Fruit fly (Drosophila melanogaster): ENCODE results near the gene CG13998.

CG13998 gene

dm6 chr2L:5956706-5957105, at the start of gene CG13998, which contains the start of gene Vm26Ab:
Gene CG13998, minus strand, starts transcription at chr2L:5956819.
Gene Vm26Ab, plus strand, starts transcription at chr2L:5957004.
- TF ChIP-seq PHDP (tag; optimal IDR thresholded peaks at IDR 0.05) (no peak), CG6765 (GFP tag; optimal IDR thresholded peaks at IDR 0.05) (no peak), stwl (tag; optimal IDR thresholded peaks at IDR 0.05) (no peak), Med (GFP tag) (peak; percentile 26), CG12104 (GFP tag; optimal IDR thresholded peaks at IDR 0.05) (no peak), CG13775 (GFP tag; optimal IDR thresholded peaks at IDR 0.05) (no peak), tin (GFP tag; optimal IDR thresholded peaks at IDR 0.05) (no peak), Sox102F (GFP tag; optimal IDR thresholded peaks at IDR 0.05) (no peak), dimm (GFP tag; IDR thresholded peaks at IDR 0.05) (no peak), Ets97D (GFP tag; optimal IDR thresholded peaks at IDR 0.05) (no peak), CG7372 (GFP tag; IDR thresholded peaks at IDR 0.05) (no peak), hb (GFP tag; IDR thresholded peaks at IDR 0.05; ENCODE audit: partially characterized antibody) (no peak), Hr39 (optimal IDR thresholded peaks at IDR 0.05) (no peak), CG12236 (GFP tag; optimal IDR thresholded peaks at IDR 0.05) (no peak), Bteb2 (GFP tag; optimal IDR thresholded peaks at IDR 0.05) (no peak), Mrtf (GFP tag; IDR thresholded peaks at IDR 0.05) (0 out of 3 replicates have a peak, but pooled peaks have one; percentile 9)

dm6 chr2L:6000065-6000464, 43.4 kb upstream of the CG13998 start, which contains the start of gene Tsp26A:
Gene Tsp26A, plus strand, starts transcription at chr2L:6000228.
- no peak for TF ChIP-seq Sry-β (GFP tag; optimal IDR thresholded peaks at IDR 0.05)
- TF ChIP-seq CG4617 (GFP tag; optimal IDR thresholded peaks at IDR 0.05; ENCODE audit: borderline replicate concordance) = peak; percentile 61
- no peak for TF ChIP-seq Spps (tag; optimal IDR thresholded peaks at IDR 0.05)
- TF ChIP-seq inv (GFP tag; IDR thresholded peaks at IDR 0.05; ENCODE audit: partially characterized antibody) = no peak
- no peak for TF ChIP-seq Bteb2 (GFP tag; optimal IDR thresholded peaks at IDR 0.05)
- TF ChIP-seq Asciz (GFP tag; optimal IDR thresholded peaks at IDR 0.05) = no peak
- no peak for TF ChIP-seq da (GFP tag; optimal IDR thresholded peaks at IDR 0.05)
- no peak for TF ChIP-seq CG17802 (tag; optimal IDR thresholded peaks at IDR 0.05)
- no peak for TF ChIP-seq cad (GFP tag; optimal IDR thresholded peaks at IDR 0.05)
- TF ChIP-seq CG9797 (GFP tag; optimal IDR thresholded peaks at IDR 0.05) = peak; percentile 40
- TF ChIP-seq bbx (GFP tag; IDR thresholded peaks at IDR 0.05; ENCODE audit: partially characterized antibody) = peak; percentile 48; the same call in 1 of the 2 replicates
- TF ChIP-seq Rfx (GFP tag; IDR thresholded peaks at IDR 0.05) = peak; percentile 23; the same call in 1 of the 2 replicates
- TF ChIP-seq sd (tag; optimal IDR thresholded peaks at IDR 0.05) = no peak
- TF ChIP-seq CG3407 (GFP tag; optimal IDR thresholded peaks at IDR 0.05) = no peak
- no peak for TF ChIP-seq caup (GFP tag; optimal IDR thresholded peaks at IDR 0.05; ENCODE audit: severe bottlenecking)
- no peak for TF ChIP-seq CG18011 (GFP tag; optimal IDR thresholded peaks at IDR 0.05)
- TF ChIP-seq E2f2 (GFP tag; IDR thresholded peaks at IDR 0.05) = peak; percentile 56
- no peak for TF ChIP-seq lmd (GFP tag; IDR thresholded peaks at IDR 0.05)
- TF ChIP-seq Neu2 (GFP tag; optimal IDR thresholded peaks at IDR 0.05; ENCODE audit: borderline replicate concordance) = no peak
- TF ChIP-seq Atf3 (GFP tag; optimal IDR thresholded peaks at IDR 0.05) = no peak
- no peak for TF ChIP-seq CG14965 (GFP tag; optimal IDR thresholded peaks at IDR 0.05; ENCODE audit: borderline replicate concordance)
- no peak for TF ChIP-seq CG31388 (GFP tag; optimal IDR thresholded peaks at IDR 0.05)
- TF ChIP-seq CG16863 (GFP tag; optimal IDR thresholded peaks at IDR 0.05) = no peak
- TF ChIP-seq ERR (GFP tag; optimal IDR thresholded peaks at IDR 0.05) = no peak
- no peak for TF ChIP-seq CG17328 (GFP tag; IDR thresholded peaks at IDR 0.05)
- TF ChIP-seq HLH3B (GFP tag; IDR thresholded peaks at IDR 0.05) = no peak
- TF ChIP-seq sqz (GFP tag; optimal IDR thresholded peaks at IDR 0.05) = no peak
- TF ChIP-seq p53 (GFP tag; optimal IDR thresholded peaks at IDR 0.05) = no peak
- TF ChIP-seq CG8359 (GFP tag; optimal IDR thresholded peaks at IDR 0.05; ENCODE audit: borderline replicate concordance) = no peak
- peak; percentile 29 for TF ChIP-seq Ets97D (GFP tag; optimal IDR thresholded peaks at IDR 0.05)
- no peak for TF ChIP-seq CG6683 (GFP tag; optimal IDR thresholded peaks at IDR 0.05)
- TF ChIP-seq CG9817 (tag; optimal IDR thresholded peaks at IDR 0.05) = no peak
- TF ChIP-seq Dip2 (GFP tag; IDR thresholded peaks at IDR 0.05) = no peak
- no peak for TF ChIP-seq CG31365 (tag; optimal IDR thresholded peaks at IDR 0.05)
- no peak for TF ChIP-seq Nf-YB (GFP tag; optimal IDR thresholded peaks at IDR 0.05)
- TF ChIP-seq wdn (GFP tag; IDR thresholded peaks at IDR 0.05) = no peak

All from whole organism, embryonic.